Worm (Caenorhabditis elegans) whole organism, L1 larva: Measurements from ENCODE around the gene gst-19.

Experiments
- alr-1 ChIP-seq: fragments of 200-800 bp; sonication (Bioruptor generic); optimal IDR thresholded peaks from 2 replicates; lab custom pipeline; 2018; ENCODE audit warnings: borderline replicate concordance, mild to moderate bottlenecking, missing genetic modification characterization, missing compliant biosample characterization
- dpl-1 ChIP-seq, 3 experiments: fragments of 150-350 bp in 2 of 3; sonication (generic microtip) in 1 of 3; optimal IDR thresholded peaks; 2 replicates each; lab custom pipeline; 2014 to 2017; ENCODE audit warnings: missing biosample characterization in 3 of 3, missing genetic modification characterization in 3 of 3, missing genetic modification reagents in 3 of 3
- lin-39 ChIP-seq: fragments of 150-350 bp; optimal IDR thresholded peaks from 2 replicates; lab custom pipeline; 2014; ENCODE audit warnings: missing biosample characterization, missing genetic modification reagents, missing genetic modification characterization
- snpc-4 ChIP-seq: fragments of 150-350 bp; optimal IDR thresholded peaks from 2 replicates; lab custom pipeline; 2014; ENCODE audit warnings: missing biosample characterization, missing genetic modification characterization
- snu-23 ChIP-seq: sonication (generic microtip); optimal IDR thresholded peaks from 2 replicates; lab custom pipeline; 2016; ENCODE audit warnings: missing genetic modification characterization, missing compliant biosample characterization
- unc-62 ChIP-seq: fragments of 150-350 bp; optimal IDR thresholded peaks from 2 replicates; lab custom pipeline; 2014; ENCODE audit warnings: missing biosample characterization, missing genetic modification reagents, missing genetic modification characterization

- TF ChIP-seq snu-23 (GFP tag; lab: Kevin White, UChicago) (no peak), alr-1 (tag; lab: Kevin White, UChicago) (no peak), lin-39 (tag; lab: Kevin White, UChicago) (no peak), dpl-1 (GFP tag; optimal IDR thresholded peaks at IDR 0.05; lab: Kevin White, UChicago) (no peak), unc-62 (no peak), snpc-4 (tag; lab: Kevin White, UChicago) (no peak)
These were observed 43.9 kb upstream of the gst-19 start for ce11 chrII:13670707-13671295.
